Worm (Caenorhabditis elegans): ENCODE results near the gene abt-1.

DNA sequence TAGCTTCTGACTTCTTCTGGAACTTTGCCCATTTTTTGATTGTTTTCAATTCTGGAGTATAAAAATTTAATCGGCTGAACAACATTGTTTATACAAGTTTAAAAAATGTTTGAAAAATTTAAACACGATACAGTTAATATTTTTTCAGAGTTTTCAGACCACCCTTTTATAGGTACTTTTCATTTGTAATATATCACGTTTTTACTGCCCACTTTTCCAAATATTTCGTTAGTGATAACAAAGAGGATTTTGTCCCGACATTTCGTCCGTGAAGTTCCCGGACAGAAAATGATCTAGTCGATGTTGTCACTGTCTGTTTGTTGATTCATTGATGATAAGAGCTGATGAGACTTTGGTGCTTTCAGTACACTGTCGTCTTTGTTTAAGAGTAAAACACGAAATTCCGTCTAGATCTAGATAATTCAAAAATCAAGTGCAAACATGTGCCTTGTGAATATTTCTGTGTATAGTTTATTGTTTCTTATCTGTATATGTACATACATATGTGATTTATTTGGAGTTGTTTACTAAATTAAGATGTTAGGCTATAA is 20.6 kb upstream of the abt-1 start, which contains the start of gene ech-9:
- TF ChIP-seq him-1 (tag; optimal IDR thresholded peaks at IDR 0.05), result no peak
- TF ChIP-seq W03F9.2 (tag; optimal IDR thresholded peaks at IDR 0.05), result no peak

Measured in whole organism, L4/young adult.